Fruit fly (Drosophila melanogaster) whole organism, embryonic: ENCODE results near the gene sky.

ENCODE experiments used
- Antp ChIP-seq: fragments of 200-800 bp; sonication (Bioruptor generic); optimal IDR thresholded peaks from 3 replicates; lab custom pipeline; 2016; ENCODE audit warnings: missing biosample characterization, missing genetic modification characterization
- BEAF-32 ChIP-seq: fragments of 200-800 bp; sonication (Bioruptor generic); optimal IDR thresholded peaks from 3 replicates; lab custom pipeline; 2017; ENCODE audit warnings: missing biosample characterization, missing genetic modification characterization, mild to moderate bottlenecking, moderate library complexity, missing genetic modification reagents
- Bgb ChIP-seq: fragments of 200-800 bp; sonication (Bioruptor generic); IDR thresholded peaks from 2 replicates; pipeline ENCODE4 v1.3.6; 2022; ENCODE audit warnings: missing biosample characterization, missing genetic modification characterization; ENCODE audit not compliant: partially characterized antibody
- CG10543 ChIP-seq: fragments of 200-800 bp; sonication (Bioruptor generic); optimal IDR thresholded peaks from 3 replicates; lab custom pipeline; 2017; ENCODE audit warnings: missing biosample characterization, mild to moderate bottlenecking, missing genetic modification characterization, moderate library complexity
- CG10565 ChIP-seq: fragments of 200-800 bp; sonication (Bioruptor generic); optimal IDR thresholded peaks from 3 replicates; lab custom pipeline; 2016; ENCODE audit warnings: missing biosample characterization, mild to moderate bottlenecking, missing genetic modification characterization
- CG11398 ChIP-seq: fragments of 200-800 bp; sonication (Bioruptor generic); optimal IDR thresholded peaks from 2 replicates; lab custom pipeline; 2016; ENCODE audit warnings: missing biosample characterization, missing genetic modification characterization
- CG12299 ChIP-seq: fragments of 200-800 bp; sonication (Bioruptor generic); optimal IDR thresholded peaks from 2 replicates; lab custom pipeline; 2018; ENCODE audit warnings: missing biosample characterization, mild to moderate bottlenecking, missing genetic modification characterization
- CG12659 ChIP-seq: fragments of 200-800 bp; sonication (Bioruptor generic); optimal IDR thresholded peaks from 3 replicates; lab custom pipeline; 2017; ENCODE audit warnings: mild to moderate bottlenecking, missing biosample characterization, missing genetic modification reagents, missing genetic modification characterization
- CG13287 ChIP-seq: fragments of 200-800 bp; sonication (Bioruptor generic); IDR thresholded peaks from 2 replicates; pipeline ENCODE4 v1.3.6; 2022; ENCODE audit warnings: missing biosample characterization, missing genetic modification characterization; ENCODE audit not compliant: partially characterized antibody
- CG13775 ChIP-seq: fragments of 200-800 bp; sonication (Bioruptor generic); optimal IDR thresholded peaks from 3 replicates; lab custom pipeline; 2017; ENCODE audit warnings: missing biosample characterization, mild to moderate bottlenecking, missing genetic modification characterization
- CG14050 ChIP-seq: fragments of 200-800 bp; sonication (Bioruptor generic); IDR thresholded peaks from 3 replicates; pipeline ENCODE4 v1.3.6; 2022; ENCODE audit warnings: missing biosample characterization, missing genetic modification characterization
- CG14710 ChIP-seq: fragments of 200-800 bp; sonication (Bioruptor generic); optimal IDR thresholded peaks from 3 replicates; lab custom pipeline; 2019; ENCODE audit warnings: missing biosample characterization, mild to moderate bottlenecking, missing genetic modification characterization, moderate library complexity
- CG15514 ChIP-seq: fragments of 200-800 bp; sonication (Bioruptor generic); optimal IDR thresholded peaks from 3 replicates; lab custom pipeline; 2017; ENCODE audit warnings: missing biosample characterization, missing genetic modification characterization, mild to moderate bottlenecking, moderate library complexity, missing genetic modification reagents
- CG16813 ChIP-seq: fragments of 200-800 bp; sonication (Bioruptor generic); IDR thresholded peaks from 3 replicates; pipeline ENCODE4 v1.3.6; 2022; ENCODE audit warnings: missing biosample characterization, missing genetic modification characterization; ENCODE audit not compliant: partially characterized antibody
- CG17186 ChIP-seq: fragments of 200-800 bp; sonication (Bioruptor generic); optimal IDR thresholded peaks from 3 replicates; lab custom pipeline; 2017; ENCODE audit warnings: missing biosample characterization, missing genetic modification reagents, missing genetic modification characterization
- CG2712 ChIP-seq: fragments of 200-800 bp; optimal IDR thresholded peaks from 3 replicates; lab custom pipeline; 2019; ENCODE audit warnings: missing biosample characterization, mild to moderate bottlenecking, missing genetic modification characterization, moderate library complexity
- CG8281 ChIP-seq: fragments of 200-800 bp; sonication (Bioruptor generic); optimal IDR thresholded peaks from 2 replicates; lab custom pipeline; 2018; ENCODE audit warnings: missing biosample characterization, mild to moderate bottlenecking, missing genetic modification characterization, moderate library complexity
- CG9797 ChIP-seq: fragments of 200-800 bp; sonication (Bioruptor generic); optimal IDR thresholded peaks from 3 replicates; lab custom pipeline; 2018; ENCODE audit warnings: missing biosample characterization, mild to moderate bottlenecking, missing genetic modification characterization
- CTCF ChIP-seq: fragments of 200-800 bp; sonication (Bioruptor generic); optimal IDR thresholded peaks from 2 replicates; lab custom pipeline; 2017; ENCODE audit warnings: missing biosample characterization, mild to moderate bottlenecking, missing genetic modification characterization, moderate library complexity
- Dp ChIP-seq: fragments of 200-800 bp; sonication (Bioruptor generic); optimal IDR thresholded peaks from 2 replicates; lab custom pipeline; 2018; ENCODE audit warnings: missing biosample characterization, mild to moderate bottlenecking, missing genetic modification characterization, moderate library complexity
- Dref ChIP-seq: fragments of 200-800 bp; sonication (Bioruptor generic); IDR thresholded peaks from 2 replicates; pipeline ENCODE4 v1.3.6; 2022; ENCODE audit warnings: missing biosample characterization, missing genetic modification characterization
- E2f2 ChIP-seq: fragments of 200-800 bp; sonication (Bioruptor generic); IDR thresholded peaks from 2 replicates; pipeline ENCODE4 v1.3.6; 2022; ENCODE audit warnings: missing biosample characterization, missing genetic modification characterization
- Ets97D ChIP-seq: fragments of 200-800 bp; sonication (Bioruptor generic); optimal IDR thresholded peaks from 3 replicates; lab custom pipeline; 2016; ENCODE audit warnings: missing biosample characterization, missing genetic modification characterization
- Hey ChIP-seq: fragments of 200-800 bp; sonication (Bioruptor generic); optimal IDR thresholded peaks from 3 replicates; lab custom pipeline; 2018; ENCODE audit warnings: missing biosample characterization, mild to moderate bottlenecking, missing genetic modification characterization
- Hr39 ChIP-seq: fragments of >200 bp; optimal IDR thresholded peaks from 2 replicates; lab custom pipeline; 2017
- Jarid2 ChIP-seq: fragments of 200-800 bp; sonication (Bioruptor generic); optimal IDR thresholded peaks from 3 replicates; lab custom pipeline; 2017; ENCODE audit warnings: mild to moderate bottlenecking, missing biosample characterization, missing genetic modification reagents, missing genetic modification characterization
- Lhr ChIP-seq: fragments of 200-800 bp; sonication (Bioruptor generic); optimal IDR thresholded peaks from 3 replicates; lab custom pipeline; 2017; ENCODE audit warnings: mild to moderate bottlenecking, missing biosample characterization, missing genetic modification reagents, missing genetic modification characterization
- MBD-R2 ChIP-seq: fragments of 200-800 bp; sonication (Bioruptor generic); IDR thresholded peaks from 2 replicates; pipeline ENCODE4 v1.3.6; 2022; ENCODE audit warnings: missing biosample characterization, missing genetic modification characterization
- Myb ChIP-seq: fragments of 200-800 bp; sonication (Bioruptor generic); optimal IDR thresholded peaks from 2 replicates; lab custom pipeline; 2016; ENCODE audit warnings: missing biosample characterization, missing genetic modification characterization
- Neu2 ChIP-seq: fragments of 200-800 bp; sonication (Bioruptor generic); optimal IDR thresholded peaks from 3 replicates; lab custom pipeline; 2016; ENCODE audit warnings: missing biosample characterization, missing genetic modification characterization, borderline replicate concordance
- Ptx1 ChIP-seq: fragments of 200-800 bp; sonication (Bioruptor generic); IDR thresholded peaks from 2 replicates; pipeline ENCODE4 v1.3.6; 2022; ENCODE audit warnings: missing biosample characterization, missing genetic modification characterization
- Sin3A ChIP-seq: fragments of >200 bp; optimal IDR thresholded peaks from 2 replicates; lab custom pipeline; 2018
- Sry-δ ChIP-seq: fragments of 200-800 bp; sonication (Bioruptor generic); optimal IDR thresholded peaks from 2 replicates; lab custom pipeline; 2016; ENCODE audit warnings: missing biosample characterization, missing genetic modification characterization
- TFAM ChIP-seq: fragments of 200-800 bp; sonication (Bioruptor generic); optimal IDR thresholded peaks from 2 replicates; lab custom pipeline; 2017; ENCODE audit warnings: missing biosample characterization, missing genetic modification characterization, inconsistent platforms
- Tbp ChIP-seq: fragments of >200 bp; optimal IDR thresholded peaks from 2 replicates; lab custom pipeline; 2018; ENCODE audit warnings: missing biosample characterization, missing genetic modification characterization
- Usf ChIP-seq: fragments of 200-800 bp; sonication (Bioruptor generic); optimal IDR thresholded peaks from 2 replicates; lab custom pipeline; 2017; ENCODE audit warnings: missing genotype, missing biosample characterization, missing genetic modification characterization
- amos ChIP-seq: fragments of 200-800 bp; sonication (Bioruptor generic); IDR thresholded peaks from 2 replicates; pipeline ENCODE4 v1.3.6; 2022; ENCODE audit warnings: missing biosample characterization, missing genetic modification characterization; ENCODE audit not compliant: partially characterized antibody
- chif ChIP-seq, 2 experiments: fragments of 200-800 bp; sonication (Bioruptor generic); optimal IDR thresholded peaks; 3 replicates each; lab custom pipeline; 2016; ENCODE audit warnings: missing biosample characterization in 2 of 2, missing genetic modification characterization in 2 of 2
- crol ChIP-seq: fragments of 200-800 bp; sonication (Bioruptor generic); IDR thresholded peaks from 2 replicates; pipeline ENCODE4 v1.3.6; 2022; ENCODE audit warnings: missing biosample characterization, missing genetic modification characterization
- fd64A ChIP-seq: fragments of 200-800 bp; sonication (Bioruptor generic); optimal IDR thresholded peaks from 3 replicates; lab custom pipeline; 2018; ENCODE audit warnings: missing biosample characterization, mild to moderate bottlenecking, missing genetic modification characterization
- ftz-f1 ChIP-seq: fragments of 200-800 bp; sonication (Bioruptor generic); optimal IDR thresholded peaks from 2 replicates; lab custom pipeline; 2016; ENCODE audit warnings: missing biosample characterization, missing genetic modification characterization
- gfzf ChIP-seq: fragments of 200-800 bp; sonication (Bioruptor generic); optimal IDR thresholded peaks from 2 replicates; lab custom pipeline; 2016; ENCODE audit warnings: missing biosample characterization, mild to moderate bottlenecking, missing genetic modification characterization, moderate library complexity
- grau ChIP-seq: fragments of 200-800 bp; optimal IDR thresholded peaks from 3 replicates; lab custom pipeline; 2019; ENCODE audit warnings: missing biosample characterization, mild to moderate bottlenecking, missing genetic modification characterization, moderate library complexity
- hbn ChIP-seq: fragments of 200-800 bp; sonication (Bioruptor generic); IDR thresholded peaks from 2 replicates; pipeline ENCODE4 v1.3.6; 2022; ENCODE audit warnings: missing biosample characterization, missing genetic modification characterization; ENCODE audit not compliant: partially characterized antibody
- nerfin-1 ChIP-seq: fragments of 200-800 bp; sonication (Bioruptor generic); optimal IDR thresholded peaks from 3 replicates; lab custom pipeline; 2019; ENCODE audit warnings: missing biosample characterization, mild to moderate bottlenecking, missing genetic modification characterization, moderate library complexity
- pita ChIP-seq: fragments of 200-800 bp; sonication (Bioruptor generic); optimal IDR thresholded peaks from 2 replicates; lab custom pipeline; 2017; ENCODE audit warnings: missing biosample characterization, mild to moderate bottlenecking, missing genetic modification characterization
- pzg ChIP-seq: fragments of 200-800 bp; sonication (Bioruptor generic); optimal IDR thresholded peaks from 3 replicates; lab custom pipeline; 2018; ENCODE audit warnings: missing biosample characterization, mild to moderate bottlenecking, missing genetic modification characterization, moderate library complexity
- sens ChIP-seq: fragments of 200-800 bp; sonication (Bioruptor generic); peaks from one replicate; lab custom pipeline; 2016; ENCODE audit warnings: missing biosample characterization, missing genetic modification characterization
- stwl ChIP-seq: fragments of 200-800 bp; sonication (Bioruptor generic); optimal IDR thresholded peaks from 3 replicates; lab custom pipeline; 2018; ENCODE audit warnings: missing biosample characterization, mild to moderate bottlenecking, missing genetic modification characterization, moderate library complexity
- trem ChIP-seq: fragments of 200-800 bp; optimal IDR thresholded peaks from 3 replicates; lab custom pipeline; 2019; ENCODE audit warnings: missing biosample characterization, mild to moderate bottlenecking, missing genetic modification characterization, moderate library complexity
- ttk ChIP-seq: fragments of 200-800 bp; sonication (Bioruptor generic); IDR thresholded peaks from 2 replicates; pipeline ENCODE4 v2.1.2; 2022; ENCODE audit warnings: missing biosample characterization, missing genetic modification characterization

The sky gene

dm6 chr2L:20927653-20928052, 8.9 kb upstream of the sky start, which contains the start of gene Nthl1:
Nthl1 (minus strand) TSS chr2L:20927860.
- no peak for TF ChIP-seq Jarid2 (GFP tag; lab: Kevin White, UChicago)
- peak; percentile 91 for TF ChIP-seq CG8281 (tag; lab: Kevin White, UChicago)
- peak; percentile 11 for TF ChIP-seq trem (tag; lab: Kevin White, UChicago)
- peak; percentile 51 for TF ChIP-seq BEAF-32 (GFP tag; lab: Kevin White, UChicago)
- peak; percentile 46 for TF ChIP-seq CTCF (GFP tag; lab: Kevin White, UChicago)
- TF ChIP-seq Dref (GFP tag; lab: Robert Waterston, UW), result peak; percentile 65
- 0 out of 2 replicates have a peak, but pooled peaks have one; percentile 33 for TF ChIP-seq hbn
- no peak for TF ChIP-seq CG14050
- peak; percentile 9 for TF ChIP-seq Lhr (GFP tag; lab: Kevin White, UChicago)
- peak; percentile 14 for TF ChIP-seq CG14710 (tag; lab: Kevin White, UChicago)
- TF ChIP-seq CG9797 (GFP tag; lab: Kevin White, UChicago), result peak; percentile 55
- TF ChIP-seq Tbp (GFP tag; lab: Kevin White, UChicago), result no peak
- TF ChIP-seq ttk (GFP tag; lab: Robert Waterston, UW), result no peak
- TF ChIP-seq crol (GFP tag; lab: Robert Waterston, UW), result no peak
- TF ChIP-seq CG17186, result peak; percentile 33
- TF ChIP-seq Myb (GFP tag; lab: Kevin White, UChicago), result peak; percentile 33
- no peak for TF ChIP-seq chif (GFP tag; optimal IDR thresholded peaks at IDR 0.05; lab: Kevin White, UChicago)
- TF ChIP-seq Sry-δ (GFP tag; lab: Kevin White, UChicago), result peak; percentile 40
- TF ChIP-seq gfzf, result peak; percentile 68
- TF ChIP-seq Hr39 (lab: Kevin White, UChicago), result no peak
- no peak for TF ChIP-seq CG10565 (GFP tag; lab: Kevin White, UChicago)
- TF ChIP-seq Hey (tag; lab: Kevin White, UChicago), result no peak
- TF ChIP-seq nerfin-1 (tag; lab: Kevin White, UChicago), result no peak
- no peak for TF ChIP-seq fd64A (GFP tag; lab: Kevin White, UChicago)
- peak; percentile 33 for TF ChIP-seq Ets97D
- TF ChIP-seq CG2712, result no peak
- no peak for TF ChIP-seq Neu2
- TF ChIP-seq Usf, result no peak
- TF ChIP-seq E2f2 (GFP tag; lab: Robert Waterston, UW), result peak; percentile 95
- peak; percentile 21 for TF ChIP-seq stwl
- no peak for TF ChIP-seq TFAM
- TF ChIP-seq MBD-R2, result 0 out of 2 replicates have a peak, but pooled peaks have one; percentile 27
- peak; percentile 91 for TF ChIP-seq Dp (GFP tag; lab: Kevin White, UChicago)
- no peak for TF ChIP-seq CG11398
- TF ChIP-seq CG12299 (tag; lab: Kevin White, UChicago), result no peak
- TF ChIP-seq Sin3A (lab: Kevin White, UChicago), result peak; percentile 37
- no peak for TF ChIP-seq CG13775 (GFP tag; lab: Kevin White, UChicago)
- TF ChIP-seq Bgb (GFP tag; lab: Robert Waterston, UW), result 0 out of 2 replicates have a peak, but pooled peaks have one; percentile 32
- TF ChIP-seq pzg (GFP tag; lab: Kevin White, UChicago), result peak; percentile 51
- TF ChIP-seq CG10543 (GFP tag; lab: Kevin White, UChicago), result no peak
- TF ChIP-seq ftz-f1, result no peak
- TF ChIP-seq sens (GFP tag; lab: Kevin White, UChicago), result peak; percentile 28
- peak; percentile 25 for TF ChIP-seq pita (GFP tag; lab: Kevin White, UChicago)
- peak; percentile 13 for TF ChIP-seq CG15514 (GFP tag; lab: Kevin White, UChicago)
- no peak for TF ChIP-seq CG12659 (GFP tag; lab: Kevin White, UChicago)
- no peak for TF ChIP-seq Antp (GFP tag; lab: Kevin White, UChicago)
- peak; percentile 35 for TF ChIP-seq CG13287 (GFP tag; lab: Robert Waterston, UW)
- 0 out of 3 replicates have a peak, but pooled peaks have one; percentile 29 for TF ChIP-seq CG16813 (GFP tag; lab: Robert Waterston, UW)
- peak; percentile 43 for TF ChIP-seq amos (GFP tag; lab: Robert Waterston, UW)
- no peak for TF ChIP-seq Ptx1
- TF ChIP-seq grau (tag; lab: Kevin White, UChicago), result no peak
